Fruit fly (Drosophila melanogaster) whole organism: ENCODE measurements around the gene CG14015.

Source experiments
- CG8478 ChIP-seq: fragments of >200 bp; optimal IDR thresholded peaks from 2 replicates; lab custom pipeline; 2018; ENCODE audit warnings: inconsistent platforms
- Dll ChIP-seq: fragments of >200 bp; optimal IDR thresholded peaks from 2 replicates; lab custom pipeline; 2017
- EcR ChIP-seq, 2 experiments: fragments of >200 bp; optimal IDR thresholded peaks; 2 replicates each; lab custom pipeline; 2017; ENCODE audit warnings: missing biosample characterization in 2 of 2, missing genetic modification characterization in 2 of 2, missing genetic modification reagents in 2 of 2
- pan ChIP-seq: fragments of >200 bp; optimal IDR thresholded peaks from 2 replicates; lab custom pipeline; 2017
- psq ChIP-seq: fragments of >200 bp; optimal IDR thresholded peaks from 2 replicates; lab custom pipeline; 2017

dm6 chr2L:5502868-5503267 is 36.1 kb downstream of the CG14015 start:
- TF ChIP-seq pan (no peak), CG8478 (lab: Kevin White, UChicago) (no peak), Dll (lab: Kevin White, UChicago) (no peak), psq (lab: Kevin White, UChicago) (no peak), EcR (GFP tag; optimal IDR thresholded peaks at IDR 0.05; lab: Kevin White, UChicago) (no peak)
